Worm (Caenorhabditis elegans) whole organism, late embryonic: ENCODE measurements around the gene dhs-28.
A peak's percentile ranks its signal among the peaks of the same experiment; 100 is the strongest.

Experiments
- C38D4.7 ChIP-seq: fragments of 200-800 bp; sonication (Bioruptor generic); optimal IDR thresholded peaks from 2 replicates; lab custom pipeline; 2018; ENCODE audit warnings: mild to moderate bottlenecking, missing genetic modification characterization, moderate library complexity, missing compliant biosample characterization
- F13H6.1 ChIP-seq: sonication (generic microtip); optimal IDR thresholded peaks from 2 replicates; lab custom pipeline; 2016; ENCODE audit warnings: missing genetic modification characterization, missing compliant biosample characterization
- ahr-1 ChIP-seq: sonication (generic microtip); optimal IDR thresholded peaks from 2 replicates; lab custom pipeline; 2016; ENCODE audit warnings: missing genetic modification characterization, missing compliant biosample characterization
- ceh-14 ChIP-seq: sonication (generic microtip); optimal IDR thresholded peaks from 2 replicates; lab custom pipeline; 2016; ENCODE audit warnings: missing genotype, missing genetic modification characterization, missing compliant biosample characterization
- ceh-19 ChIP-seq: fragments of 200-800 bp; sonication (Bioruptor generic); optimal IDR thresholded peaks from 2 replicates; lab custom pipeline; 2018; ENCODE audit warnings: mild to moderate bottlenecking, missing genetic modification characterization, missing compliant biosample characterization
- ceh-2 ChIP-seq: sonication (generic microtip); optimal IDR thresholded peaks from 2 replicates; lab custom pipeline; 2016; ENCODE audit warnings: missing genotype, missing genetic modification characterization, missing compliant biosample characterization
- ceh-24 ChIP-seq: sonication (generic microtip); optimal IDR thresholded peaks from 2 replicates; lab custom pipeline; 2016; ENCODE audit warnings: mild to moderate bottlenecking, missing genetic modification characterization, missing compliant biosample characterization
- ceh-6 ChIP-seq: fragments of 200-800 bp; sonication (Bioruptor generic); optimal IDR thresholded peaks from 2 replicates; lab custom pipeline; 2018; ENCODE audit warnings: mild to moderate bottlenecking, missing genetic modification characterization, missing compliant biosample characterization
- che-1 ChIP-seq: sonication (generic microtip); optimal IDR thresholded peaks from 2 replicates; lab custom pipeline; 2016; ENCODE audit warnings: mild to moderate bottlenecking, missing genetic modification characterization, missing compliant biosample characterization
- dve-1 ChIP-seq: sonication (generic microtip); optimal IDR thresholded peaks from 2 replicates; lab custom pipeline; 2017; ENCODE audit warnings: antibody characterized with exemption, mild to moderate bottlenecking, missing genetic modification characterization, missing compliant biosample characterization
- elt-2 ChIP-seq: sonication (generic microtip); optimal IDR thresholded peaks from 2 replicates; lab custom pipeline; 2016; ENCODE audit warnings: missing genetic modification reagents, missing genetic modification characterization, missing compliant biosample characterization
- elt-4 ChIP-seq: sonication (generic microtip); optimal IDR thresholded peaks from 2 replicates; lab custom pipeline; 2016; ENCODE audit warnings: missing genetic modification characterization, missing compliant biosample characterization
- ets-4 ChIP-seq: sonication (generic microtip); optimal IDR thresholded peaks from 2 replicates; lab custom pipeline; 2016; ENCODE audit warnings: missing genetic modification characterization, missing compliant biosample characterization
- hlh-30 ChIP-seq: sonication (generic microtip); optimal IDR thresholded peaks from 2 replicates; lab custom pipeline; 2017; ENCODE audit warnings: antibody characterized with exemption, missing genetic modification characterization, missing compliant biosample characterization; ENCODE audit not compliant: insufficient read depth
- hlh-6 ChIP-seq: sonication (generic microtip); optimal IDR thresholded peaks from 2 replicates; lab custom pipeline; 2016; ENCODE audit warnings: missing genotype, missing genetic modification characterization, missing compliant biosample characterization
- hlh-8 ChIP-seq: sonication (generic microtip); optimal IDR thresholded peaks from 2 replicates; lab custom pipeline; 2016; ENCODE audit warnings: missing genotype, missing genetic modification characterization, missing compliant biosample characterization
- lim-6 ChIP-seq: sonication (generic microtip); optimal IDR thresholded peaks from 2 replicates; lab custom pipeline; 2016; ENCODE audit warnings: missing genetic modification characterization, missing compliant biosample characterization
- madf-2 ChIP-seq: sonication (generic microtip); optimal IDR thresholded peaks from 2 replicates; lab custom pipeline; 2017; ENCODE audit warnings: missing genetic modification characterization, missing compliant biosample characterization
- mec-3 ChIP-seq: sonication (generic microtip); optimal IDR thresholded peaks from 2 replicates; lab custom pipeline; 2016; ENCODE audit warnings: borderline replicate concordance, missing genetic modification characterization, missing compliant biosample characterization
- nhr-11 ChIP-seq: fragments of 150-350 bp; optimal IDR thresholded peaks from 2 replicates; lab custom pipeline; 2014; ENCODE audit warnings: missing biosample characterization, missing genetic modification characterization
- npax-4 ChIP-seq: sonication (generic microtip); optimal IDR thresholded peaks from 2 replicates; lab custom pipeline; 2016; ENCODE audit warnings: missing genetic modification characterization, missing compliant biosample characterization
- pag-3 ChIP-seq: sonication (generic microtip); optimal IDR thresholded peaks from 2 replicates; lab custom pipeline; 2016; ENCODE audit warnings: missing compliant biosample characterization, missing genetic modification characterization, borderline replicate concordance
- pat-9 ChIP-seq: fragments of 200-800 bp; sonication (Bioruptor generic); optimal IDR thresholded peaks from 2 replicates; lab custom pipeline; 2018; ENCODE audit warnings: mild to moderate bottlenecking, missing genetic modification characterization, moderate library complexity, missing compliant biosample characterization
- pax-1 ChIP-seq: fragments of 150-350 bp; optimal IDR thresholded peaks from 2 replicates; lab custom pipeline; 2014; ENCODE audit warnings: missing biosample characterization, missing genetic modification characterization
- pha-4 ChIP-seq: fragments of 150-350 bp; optimal IDR thresholded peaks from 2 replicates; lab custom pipeline; 2018; ENCODE audit warnings: missing biosample characterization, missing genetic modification reagents, missing genetic modification characterization
- pqm-1 ChIP-seq: sonication (generic microtip); optimal IDR thresholded peaks from 2 replicates; lab custom pipeline; 2016; ENCODE audit warnings: missing genetic modification characterization, missing compliant biosample characterization
- sdc-2 ChIP-seq: sonication (generic microtip); optimal IDR thresholded peaks from 2 replicates; lab custom pipeline; 2016; ENCODE audit warnings: missing genotype, missing genetic modification characterization, missing compliant biosample characterization
- ttx-3 ChIP-seq: sonication (generic microtip); optimal IDR thresholded peaks from 2 replicates; lab custom pipeline; 2016; ENCODE audit warnings: missing genetic modification reagents, missing genetic modification characterization, missing compliant biosample characterization
- unc-55 ChIP-seq: sonication (generic microtip); optimal IDR thresholded peaks from 2 replicates; lab custom pipeline; 2017; ENCODE audit warnings: missing biosample characterization, missing genetic modification reagents, missing genetic modification characterization
- unc-86 ChIP-seq: sonication (generic microtip); optimal IDR thresholded peaks from 2 replicates; lab custom pipeline; 2016; ENCODE audit warnings: missing genetic modification characterization, missing compliant biosample characterization
- zip-5 ChIP-seq: sonication (generic microtip); optimal IDR thresholded peaks from 2 replicates; lab custom pipeline; 2016; ENCODE audit warnings: missing genetic modification characterization, missing compliant biosample characterization

Gene dhs-28

DNA sequence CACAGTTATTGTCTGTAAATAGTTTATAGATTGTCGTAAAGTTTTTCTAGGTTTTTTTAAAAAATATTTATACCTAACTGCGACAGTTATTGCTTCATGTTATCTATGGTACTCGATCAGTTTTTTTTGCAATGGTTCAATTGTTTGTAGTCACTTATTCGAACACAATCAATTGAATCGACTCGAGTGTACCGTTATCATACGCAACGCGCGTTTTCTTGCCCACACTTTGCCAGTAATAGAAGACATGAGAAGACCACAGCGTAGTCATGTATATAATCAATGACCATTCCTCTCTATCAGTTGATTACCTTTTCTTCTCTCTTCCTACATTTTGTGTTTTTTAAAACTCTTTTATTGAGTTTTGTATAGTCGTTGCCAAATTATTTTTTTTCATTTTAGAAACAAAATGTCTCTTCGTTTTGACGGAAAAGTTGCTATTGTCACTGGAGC, at the start of gene dhs-28:
TSS of gene dhs-28 (plus strand) at position 403 of the 453 bp plus-strand sequence.
- TF ChIP-seq ceh-19 (GFP tag; lab: Kevin White, UChicago): no peak
- peak; percentile 56 for TF ChIP-seq elt-2 (tag; lab: Kevin White, UChicago)
- TF ChIP-seq, all 69 proteins: peak for 1

ce11 chrX:6778014-6778413, 40.2 kb upstream of the dhs-28 start, which contains the start of gene irk-1:
Gene irk-1 (minus strand): TSS chrX:6778114.
- TF ChIP-seq nhr-11 (tag; lab: Kevin White, UChicago): no peak
- TF ChIP-seq pax-1: no peak
- TF ChIP-seq elt-4 (tag; lab: Kevin White, UChicago): no peak
- TF ChIP-seq mec-3 (tag; lab: Kevin White, UChicago): no peak
- no peak for TF ChIP-seq ceh-14 (tag; lab: Kevin White, UChicago)
- TF ChIP-seq pat-9: no peak
- TF ChIP-seq unc-55 (GFP tag; lab: Kevin White, UChicago): no peak
- no peak for TF ChIP-seq zip-5 (tag; lab: Kevin White, UChicago)

- TF ChIP-seq ceh-6 (GFP tag; lab: Kevin White, UChicago) (no peak), ets-4 (tag; lab: Kevin White, UChicago) (no peak)
Observed at ce11 chrX:6782857-6783256, 35.4 kb upstream of the dhs-28 start, which contains the start of gene idpp-6. Gene idpp-6 (plus strand): TSS chrX:6783157.

- TF ChIP-seq pqm-1 (tag; lab: Kevin White, UChicago) (no peak), pag-3 (tag; lab: Kevin White, UChicago) (no peak), madf-2 (tag; lab: Kevin White, UChicago) (no peak), hlh-8 (tag; lab: Kevin White, UChicago) (no peak), pha-4 (tag; lab: Kevin White, UChicago) (no peak), lim-6 (tag; lab: Kevin White, UChicago) (no peak), zip-5 (tag; lab: Kevin White, UChicago) (no peak), F13H6.1 (tag; lab: Kevin White, UChicago) (no peak), unc-86 (tag; lab: Kevin White, UChicago) (no peak), pax-1 (no peak), npax-4 (no peak), ttx-3 (tag; lab: Kevin White, UChicago) (no peak), sdc-2 (tag; lab: Kevin White, UChicago) (no peak), C38D4.7 (GFP tag; lab: Kevin White, UChicago) (no peak), dve-1 (tag; lab: Kevin White, UChicago) (no peak), ceh-2 (tag; lab: Kevin White, UChicago) (no peak), ahr-1 (no peak), ceh-24 (no peak)
- TF ChIP-seq, all 69 proteins: peak for 0
Observed at ce11 chrX:6784181-6784580, 34.1 kb upstream of the dhs-28 start, which contains the start of gene bgal-2. Gene bgal-2 (plus strand): TSS chrX:6784411.

- TF ChIP-seq che-1 (tag; lab: Kevin White, UChicago) (no peak), elt-2 (tag; lab: Kevin White, UChicago) (peak; percentile 15), hlh-30 (tag; lab: Kevin White, UChicago) (peak; percentile 18)
Observed at ce11 chrX:6788965-6789573, 29.2 kb upstream of the dhs-28 start, which contains the start of gene sgca-1. Gene sgca-1 (minus strand): TSS chrX:6789548.

- no peak for TF ChIP-seq hlh-6
- TF ChIP-seq ahr-1: no peak
Observed at ce11 chrX:6790457-6790856, 27.8 kb upstream of the dhs-28 start.
